Fruit fly (Drosophila melanogaster) whole organism, embryonic: ENCODE data around the gene CG32259.

ENCODE experiments used
- CG15601 ChIP-seq: fragments of 200-800 bp; sonication (Bioruptor generic); optimal IDR thresholded peaks from 3 replicates; lab custom pipeline; 2019; ENCODE audit warnings: missing biosample characterization, mild to moderate bottlenecking, missing genetic modification characterization, moderate library complexity
- CG8924 ChIP-seq: fragments of 200-800 bp; optimal IDR thresholded peaks from 3 replicates; lab custom pipeline; 2019; ENCODE audit warnings: missing biosample characterization, mild to moderate bottlenecking, missing genetic modification characterization, moderate library complexity
- Lpt ChIP-seq: fragments of >200 bp; optimal IDR thresholded peaks from 2 replicates; lab custom pipeline; 2018; ENCODE audit warnings: missing biosample characterization, missing genetic modification characterization
- az2 ChIP-seq: fragments of 200-800 bp; sonication (Bioruptor generic); optimal IDR thresholded peaks from 3 replicates; lab custom pipeline; 2016; ENCODE audit warnings: missing biosample characterization, missing genetic modification characterization
- fd96Cb ChIP-seq: fragments of 200-800 bp; sonication (Bioruptor generic); optimal IDR thresholded peaks from 2 replicates; lab custom pipeline; 2018; ENCODE audit warnings: missing biosample characterization, mild to moderate bottlenecking, missing genetic modification characterization, moderate library complexity
- gt ChIP-seq: fragments of 200-800 bp; sonication (Bioruptor generic); IDR thresholded peaks from 2 replicates; pipeline ENCODE4 v1.3.6; 2022; ENCODE audit warnings: missing biosample characterization, missing genetic modification characterization
- hb ChIP-seq: fragments of 200-800 bp; sonication (Bioruptor generic); IDR thresholded peaks from 3 replicates; pipeline ENCODE4 v1.3.6; 2022; ENCODE audit warnings: missing biosample characterization, missing genetic modification characterization; ENCODE audit not compliant: partially characterized antibody
- mam ChIP-seq: fragments of 200-800 bp; sonication (Bioruptor generic); optimal IDR thresholded peaks from 3 replicates; lab custom pipeline; 2016; ENCODE audit warnings: missing biosample characterization, missing genetic modification characterization
- nerfin-2 ChIP-seq: fragments of 200-800 bp; sonication (Bioruptor generic); IDR thresholded peaks from 2 replicates; pipeline ENCODE4 v1.3.6; 2022; ENCODE audit warnings: missing biosample characterization, missing genetic modification characterization; ENCODE audit not compliant: partially characterized antibody
- psq ChIP-seq: fragments of 200-800 bp; sonication (Bioruptor generic); optimal IDR thresholded peaks from 2 replicates; lab custom pipeline; 2017; ENCODE audit warnings: missing biosample characterization, missing genetic modification characterization

dm6 chr3L:4103258-4104247 lies 34.4 kb downstream of the CG32259 start, which contains the start of gene Fit1:
- TF ChIP-seq CG8924 (tag; lab: Kevin White, UChicago) (peak; percentile 38), az2 (no peak), fd96Cb (no peak), CG15601 (tag; lab: Kevin White, UChicago) (no peak), nerfin-2 (GFP tag; lab: Robert Waterston, UW) (no peak), psq (GFP tag; lab: Kevin White, UChicago) (no peak), hb (peak; percentile 57; the same call in 1 of the 3 replicates), gt (GFP tag; lab: Robert Waterston, UW) (no peak), Lpt (GFP tag; lab: Kevin White, UChicago) (no peak), mam (GFP tag; lab: Kevin White, UChicago) (no peak)
